Fruit fly (Drosophila melanogaster): ENCODE results near the gene Mettl3.

Gene Mettl3

dm6 chr3R:24051459-24052165 is 19.7 kb downstream of the Mettl3 start (continued):
- TF ChIP-seq CG6254 (GFP tag; optimal IDR thresholded peaks at IDR 0.05) = no peak
- 0 out of 3 replicates have a peak, but pooled peaks have one; percentile 4 for TF ChIP-seq Mrtf (GFP tag; IDR thresholded peaks at IDR 0.05)
- TF ChIP-seq aop (GFP tag; IDR thresholded peaks at IDR 0.05) = no peak
- TF ChIP-seq CG8290 (GFP tag; optimal IDR thresholded peaks at IDR 0.05) = no peak
- TF ChIP-seq CG8290 (tag; optimal IDR thresholded peaks at IDR 0.05) = peak in 1 of 2 experiments; percentile 50
- no peak for TF ChIP-seq Bdp1 (GFP tag; optimal IDR thresholded peaks at IDR 0.05)
- TF ChIP-seq abd-A (tag; optimal IDR thresholded peaks at IDR 0.05) = peak; percentile 14
- TF ChIP-seq nau (GFP tag; optimal IDR thresholded peaks at IDR 0.05) = peak; percentile 7
- no peak for TF ChIP-seq BEAF-32 (GFP tag; optimal IDR thresholded peaks at IDR 0.05)
- peak; percentile 39 for TF ChIP-seq sug (tag; optimal IDR thresholded peaks at IDR 0.05)
- TF ChIP-seq CG9932 (GFP tag; IDR thresholded peaks at IDR 0.05) = peak; percentile 55
- no peak for TF ChIP-seq esg (GFP tag; conservative IDR thresholded peaks at IDR 0.05)
- TF ChIP-seq CG10147 (GFP tag; optimal IDR thresholded peaks at IDR 0.05) = no peak
- TF ChIP-seq CG2202 (tag; optimal IDR thresholded peaks at IDR 0.05) = no peak
- no peak for TF ChIP-seq fd102C (GFP tag; optimal IDR thresholded peaks at IDR 0.05)
- TF ChIP-seq Pdp1 (GFP tag; optimal IDR thresholded peaks at IDR 0.05) = peak in 1 of 2 experiments; percentile 81
- TF ChIP-seq Eip74EF (GFP tag; optimal IDR thresholded peaks at IDR 0.05) = peak in 1 of 2 experiments; percentile 40
- TF ChIP-seq scrt (GFP tag; optimal IDR thresholded peaks at IDR 0.05) = peak; percentile 1
- peak; percentile 42; the same call in 1 of the 3 replicates for TF ChIP-seq dysf (GFP tag; IDR thresholded peaks at IDR 0.05)
- peak; percentile 3 for TF ChIP-seq CG12659 (GFP tag; optimal IDR thresholded peaks at IDR 0.05)
- no peak for TF ChIP-seq Atf3 (GFP tag; optimal IDR thresholded peaks at IDR 0.05)
- TF ChIP-seq CG9817 (tag; optimal IDR thresholded peaks at IDR 0.05) = peak; percentile 23
- TF ChIP-seq CG15011 (GFP tag; optimal IDR thresholded peaks at IDR 0.05) = no peak
- no peak for TF ChIP-seq zfh2 (GFP tag; optimal IDR thresholded peaks at IDR 0.05)
- no peak for TF ChIP-seq CG6765 (GFP tag; optimal IDR thresholded peaks at IDR 0.05)
- TF ChIP-seq al (GFP tag; IDR thresholded peaks at IDR 0.05) = no peak
- peak; percentile 28; the same call in 1 of the 2 replicates for TF ChIP-seq ttk (GFP tag; IDR thresholded peaks at IDR 0.05)
- peak; percentile 56; the same call in 1 of the 3 replicates for TF ChIP-seq CG11456 (GFP tag; IDR thresholded peaks at IDR 0.05)
- no peak for TF ChIP-seq oc (tag; optimal IDR thresholded peaks at IDR 0.05)
- TF ChIP-seq CG14014 (GFP tag; IDR thresholded peaks at IDR 0.05) = peak; percentile 30; the same call in 1 of the 2 replicates
- no peak for TF ChIP-seq croc (GFP tag; conservative IDR thresholded peaks at IDR 0.05)
- TF ChIP-seq ab (GFP tag; optimal IDR thresholded peaks at IDR 0.05) = no peak
- TF ChIP-seq yki (optimal IDR thresholded peaks at IDR 0.05) = no peak
- no peak for TF ChIP-seq Dip3 (GFP tag; optimal IDR thresholded peaks at IDR 0.05)
- TF ChIP-seq Hand (GFP tag; optimal IDR thresholded peaks at IDR 0.05) = no peak
- no peak for TF ChIP-seq CG12236 (GFP tag; optimal IDR thresholded peaks at IDR 0.05)
- no peak for TF ChIP-seq HmgZ (tag; optimal IDR thresholded peaks at IDR 0.05)
- TF ChIP-seq CG18011 (GFP tag; optimal IDR thresholded peaks at IDR 0.05) = no peak
- TF ChIP-seq CG15696 (tag; optimal IDR thresholded peaks at IDR 0.05) = no peak
- no peak for TF ChIP-seq CG31224 (GFP tag; IDR thresholded peaks at IDR 0.05)
- peak; percentile 40; the same call in 1 of the 3 replicates for TF ChIP-seq CG34422 (GFP tag; IDR thresholded peaks at IDR 0.05)
- TF ChIP-seq exex (tag; optimal IDR thresholded peaks at IDR 0.05) = peak; percentile 52
- peak; percentile 10 for TF ChIP-seq CG10431 (GFP tag; optimal IDR thresholded peaks at IDR 0.05)
- TF ChIP-seq schlank (tag; optimal IDR thresholded peaks at IDR 0.05) = no peak
- TF ChIP-seq salm (tag; optimal IDR thresholded peaks at IDR 0.05) = no peak
- no peak for TF ChIP-seq lola (GFP tag; optimal IDR thresholded peaks at IDR 0.05)
- TF ChIP-seq CG4730 (GFP tag; IDR thresholded peaks at IDR 0.05) = 0 out of 2 replicates have a peak, but pooled peaks have one; percentile 5
- TF ChIP-seq ATbp (GFP tag; optimal IDR thresholded peaks at IDR 0.05) = no peak
- peak; percentile 26 for TF ChIP-seq CG17829 (tag; optimal IDR thresholded peaks at IDR 0.05)

Measured in whole organism, embryonic.